Fruit fly (Drosophila melanogaster): ENCODE data around the gene LysRS.

The LysRS gene

DNA sequence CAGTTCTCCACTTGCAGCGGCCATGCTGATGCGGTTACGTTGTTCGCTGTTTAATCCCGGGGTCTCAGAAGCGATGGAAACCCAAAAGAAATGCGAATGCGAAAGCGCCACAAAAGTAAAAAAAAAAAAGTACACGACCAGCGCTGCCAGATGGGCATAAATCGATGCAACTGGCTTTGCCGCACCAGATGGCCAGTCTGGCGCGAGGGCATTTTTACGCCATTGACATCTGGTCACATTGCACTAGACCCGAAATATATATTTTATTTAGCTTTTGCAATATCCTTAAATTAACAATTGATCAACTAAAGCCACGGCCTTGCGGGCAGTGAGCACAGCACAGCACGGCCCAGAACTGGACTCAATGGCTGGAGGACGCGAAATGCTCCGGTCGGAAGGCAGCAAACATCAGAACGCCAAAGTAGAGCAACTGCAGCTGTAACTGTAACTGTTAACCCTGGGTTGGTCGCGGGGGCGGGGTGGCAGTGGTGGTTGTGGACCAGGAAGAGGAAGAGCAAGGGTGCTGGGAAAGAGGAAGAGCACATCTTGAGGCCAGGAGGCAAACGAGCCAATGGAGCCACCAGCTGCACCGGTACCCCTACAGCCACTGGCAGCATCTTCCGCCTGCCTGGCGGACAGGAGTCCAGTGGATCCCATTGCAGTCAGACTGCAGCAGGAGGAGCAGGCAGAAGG, at the start of gene LysRS, which contains the start of gene Hecw:
Gene LysRS, minus strand, starts transcription at position 158 of the 693 bp plus-strand sequence.
Gene Hecw, plus strand, starts transcription at position 220 of the 693 bp plus-strand sequence.
- TF ChIP-seq EcR (GFP tag; optimal IDR thresholded peaks at IDR 0.05) (no peak), psq (optimal IDR thresholded peaks at IDR 0.05) (no peak), Dll (optimal IDR thresholded peaks at IDR 0.05) (no peak), CG8478 (optimal IDR thresholded peaks at IDR 0.05) (no peak)

DNA sequence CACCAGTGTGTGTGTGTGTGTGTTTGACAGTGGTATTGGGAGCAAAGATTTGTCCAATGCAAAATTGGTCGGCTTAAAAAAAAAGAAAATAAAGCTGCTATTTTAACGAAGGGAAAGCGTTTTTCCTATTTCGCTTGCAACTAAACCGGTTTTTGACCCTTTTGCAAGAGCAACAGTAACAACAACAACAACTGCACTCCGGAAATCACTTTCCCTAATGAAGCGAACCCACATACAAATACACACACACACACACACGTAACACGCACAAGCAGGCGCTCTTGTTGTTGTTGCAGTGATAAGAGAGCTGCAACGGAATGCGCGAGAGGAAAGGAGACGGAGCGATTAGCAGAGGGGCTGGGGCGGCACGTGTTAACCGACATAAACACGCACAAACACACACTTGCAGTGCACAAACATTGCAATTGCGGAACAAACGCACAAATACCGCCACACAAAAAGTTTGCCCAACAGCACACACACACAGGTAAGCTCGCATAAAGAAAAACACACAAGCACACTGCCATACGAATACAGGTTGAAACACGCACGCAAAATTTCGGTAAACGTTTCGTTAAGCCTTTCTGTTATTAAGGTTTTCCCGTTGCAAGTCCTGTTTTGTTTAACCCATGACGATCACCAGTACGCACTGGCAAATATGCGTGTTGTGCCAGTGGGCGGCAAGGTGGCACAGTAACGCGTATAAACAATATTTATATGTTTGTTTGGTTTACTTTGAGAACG, 49.6 kb upstream of the LysRS start:
- TF ChIP-seq EcR (GFP tag; optimal IDR thresholded peaks at IDR 0.05) (peak in 1 of 2 experiments; percentile 36), Dll (optimal IDR thresholded peaks at IDR 0.05) (no peak), CG8478 (optimal IDR thresholded peaks at IDR 0.05) (peak; percentile 69), usp (GFP tag; optimal IDR thresholded peaks at IDR 0.05) (no peak), psq (optimal IDR thresholded peaks at IDR 0.05) (no peak), pan (optimal IDR thresholded peaks at IDR 0.05) (no peak)

DNA sequence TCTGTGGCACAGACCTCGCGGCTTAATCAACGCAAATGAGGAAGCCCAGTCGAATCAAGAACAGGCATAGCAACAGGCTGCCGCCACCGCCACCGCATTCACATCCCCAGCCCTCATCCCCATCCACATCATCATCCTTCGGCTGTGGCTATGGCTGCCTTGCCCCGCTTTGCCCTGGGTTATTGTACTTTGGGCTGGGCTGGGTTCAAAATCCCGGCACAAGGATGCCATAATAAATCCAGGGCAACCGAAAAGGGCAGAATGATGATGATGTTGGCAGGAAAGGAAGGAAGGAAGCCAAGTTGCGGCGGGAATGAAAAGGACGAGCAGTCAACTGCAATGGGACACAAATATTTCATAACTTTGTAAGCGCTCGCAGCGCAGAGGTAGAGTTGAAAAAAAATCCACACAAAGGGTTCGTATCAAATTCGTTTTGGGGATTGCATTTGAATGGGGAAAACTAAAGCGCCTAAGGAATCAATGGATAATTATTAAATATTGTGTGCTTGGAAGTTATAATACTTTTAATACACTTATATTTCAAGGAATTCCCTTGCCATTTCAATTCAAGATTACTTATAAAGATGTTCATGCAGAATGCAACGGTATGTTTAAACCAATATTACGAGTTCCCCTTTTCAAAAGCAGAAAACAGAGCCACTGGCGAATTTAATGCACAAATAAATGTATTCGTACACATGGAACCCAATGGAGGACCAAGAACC, 47.5 kb upstream of the LysRS start:
- TF ChIP-seq pan (optimal IDR thresholded peaks at IDR 0.05) = no peak
- TF ChIP-seq CG8478 (optimal IDR thresholded peaks at IDR 0.05) = no peak
- TF ChIP-seq EcR (GFP tag; optimal IDR thresholded peaks at IDR 0.05) = no peak
- TF ChIP-seq psq (optimal IDR thresholded peaks at IDR 0.05) = no peak
- TF ChIP-seq usp (GFP tag; optimal IDR thresholded peaks at IDR 0.05) = no peak
- TF ChIP-seq Dll (optimal IDR thresholded peaks at IDR 0.05) = no peak

DNA sequence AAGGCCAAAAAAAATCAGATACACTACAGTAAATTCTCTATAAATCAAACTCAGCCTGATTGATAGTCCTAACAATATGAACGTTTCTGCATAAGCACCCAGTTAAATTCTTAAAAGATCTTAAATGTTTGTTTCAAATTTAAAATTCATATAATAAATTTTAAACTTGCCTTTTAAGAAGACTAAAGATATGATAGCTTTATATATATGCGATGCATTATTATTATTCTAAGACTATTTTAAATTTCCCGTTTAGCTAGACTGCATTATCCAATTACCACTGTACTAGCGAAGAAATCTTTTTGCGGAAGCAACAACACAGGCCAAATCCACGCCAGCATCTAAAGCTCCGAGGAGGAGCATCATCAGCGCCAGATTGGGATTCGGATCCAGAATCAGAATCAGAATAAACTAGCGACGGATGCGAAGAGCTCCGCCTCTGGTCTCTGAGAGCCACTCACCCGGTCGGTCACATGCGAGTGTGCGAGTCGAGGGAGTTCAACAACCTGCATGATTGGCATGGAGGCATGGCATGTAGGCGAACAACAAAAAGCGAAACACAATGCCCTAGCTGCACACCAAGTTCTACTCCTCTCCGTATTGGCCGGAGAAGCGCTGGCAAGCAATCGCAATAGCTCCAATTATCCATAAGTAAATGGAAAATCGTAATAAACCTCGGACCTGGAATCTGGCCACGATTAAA, 45.5 kb upstream of the LysRS start:
- TF ChIP-seq pan (optimal IDR thresholded peaks at IDR 0.05) (no peak), CG8478 (optimal IDR thresholded peaks at IDR 0.05) (no peak), EcR (GFP tag; optimal IDR thresholded peaks at IDR 0.05) (peak; percentile 31 to 80)

DNA sequence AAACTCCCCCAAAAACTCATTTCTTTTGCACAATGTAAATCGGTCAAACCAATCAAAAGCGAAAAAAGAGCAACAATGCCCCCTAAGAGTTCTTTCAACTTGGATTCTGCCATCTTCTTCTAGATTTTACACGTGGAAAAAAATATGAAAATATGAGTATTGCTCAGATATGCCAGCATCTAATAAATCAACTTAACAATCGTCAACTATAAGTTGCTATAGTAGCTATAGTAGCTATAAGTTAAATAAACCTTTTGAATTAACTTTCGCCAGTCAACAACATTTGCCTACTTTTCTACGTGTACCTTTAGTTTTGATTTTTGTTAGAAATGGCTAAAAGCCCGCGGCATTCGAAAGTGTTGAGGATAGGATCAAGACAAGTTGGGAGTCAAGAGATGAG, 44.6 kb upstream of the LysRS start:
- TF ChIP-seq usp (GFP tag; optimal IDR thresholded peaks at IDR 0.05) (no peak), CG8478 (optimal IDR thresholded peaks at IDR 0.05) (no peak), psq (optimal IDR thresholded peaks at IDR 0.05) (no peak), EcR (GFP tag; optimal IDR thresholded peaks at IDR 0.05) (no peak), Dll (optimal IDR thresholded peaks at IDR 0.05) (no peak), pan (optimal IDR thresholded peaks at IDR 0.05) (no peak)

DNA sequence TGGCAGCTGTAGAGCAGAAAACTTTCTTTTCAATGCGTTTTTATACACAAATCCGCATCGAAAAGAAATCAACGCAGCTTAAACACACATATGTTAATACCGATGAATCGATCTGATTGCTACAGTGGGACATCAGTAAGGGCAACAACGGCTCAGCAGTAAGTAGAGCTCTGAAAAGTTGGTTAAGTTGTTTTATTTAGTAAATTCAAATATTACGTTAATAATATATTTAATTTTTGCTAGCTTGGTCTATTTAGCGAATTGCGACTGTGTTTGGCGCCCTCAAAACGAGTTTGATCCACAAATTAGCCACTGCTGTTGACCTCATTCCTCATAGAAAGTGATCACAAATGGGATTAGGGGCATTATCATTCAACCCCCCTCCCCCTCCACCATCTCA, 43.3 kb upstream of the LysRS start:
- TF ChIP-seq psq (optimal IDR thresholded peaks at IDR 0.05) (no peak), pan (optimal IDR thresholded peaks at IDR 0.05) (no peak), Dll (optimal IDR thresholded peaks at IDR 0.05) (no peak), EcR (GFP tag; optimal IDR thresholded peaks at IDR 0.05) (no peak), CG8478 (optimal IDR thresholded peaks at IDR 0.05) (no peak), usp (GFP tag; optimal IDR thresholded peaks at IDR 0.05) (no peak)

DNA sequence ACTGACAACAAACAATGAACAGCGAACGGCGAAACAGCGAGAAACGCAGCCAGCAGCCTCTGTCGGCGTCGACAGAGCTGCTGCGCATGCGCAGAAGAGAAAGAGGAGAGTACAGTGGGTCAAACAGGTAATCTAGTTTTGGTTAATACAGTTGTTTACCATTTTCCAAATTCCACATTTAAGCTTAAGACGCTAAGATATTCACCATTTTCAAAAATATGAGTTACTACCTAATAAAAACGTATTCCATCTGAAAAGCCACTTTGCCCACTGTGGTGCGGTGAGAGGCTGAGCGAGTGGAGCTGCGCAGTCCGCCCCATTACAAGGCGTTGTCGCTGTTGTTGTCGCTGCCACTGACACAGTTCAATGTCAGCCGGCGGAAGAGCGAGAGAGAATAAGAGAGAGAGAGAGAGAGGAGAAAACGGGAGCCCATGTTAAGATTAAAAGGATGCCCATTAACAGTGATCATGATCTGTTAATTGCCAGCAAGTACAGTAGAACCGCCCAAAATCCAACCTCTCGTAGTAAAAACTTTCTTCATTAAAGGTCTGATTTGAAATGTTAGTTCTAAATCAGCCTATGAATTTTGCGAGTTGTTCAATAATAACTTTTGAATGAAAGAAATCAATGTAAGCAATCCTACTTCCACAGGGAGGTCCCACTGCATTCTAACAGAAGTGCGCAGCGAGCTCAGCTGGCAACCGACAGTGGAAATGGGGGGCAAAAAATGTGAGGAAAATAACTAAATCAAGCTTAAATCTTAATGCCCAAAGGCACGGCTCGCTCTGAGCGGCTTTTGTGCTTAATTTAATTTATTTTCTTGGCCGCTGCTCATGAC, 42.3 kb upstream of the LysRS start:
- no peak for TF ChIP-seq Dll (optimal IDR thresholded peaks at IDR 0.05)
- TF ChIP-seq EcR (GFP tag; optimal IDR thresholded peaks at IDR 0.05) = peak in 1 of 2 experiments; percentile 56

DNA sequence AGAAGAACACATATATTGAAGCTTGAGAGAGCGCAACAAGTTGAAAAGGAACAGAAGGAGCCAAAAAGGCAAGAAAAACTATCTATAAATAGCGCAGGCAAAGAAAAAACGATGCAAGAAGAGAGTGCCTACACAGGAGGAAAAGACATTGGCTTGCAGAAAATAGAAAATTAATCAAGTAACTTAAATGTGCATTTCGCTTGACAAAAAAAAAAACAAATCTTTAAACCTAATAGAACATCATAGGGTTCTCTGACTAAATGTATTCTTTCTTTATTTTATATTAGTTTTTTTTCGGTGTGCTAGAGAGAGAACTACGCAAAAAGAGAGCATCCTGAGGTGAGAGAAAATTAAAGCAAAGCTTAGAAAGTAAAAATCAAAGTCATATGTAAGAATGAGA, 41.4 kb upstream of the LysRS start:
- TF ChIP-seq CG8478 (optimal IDR thresholded peaks at IDR 0.05) (no peak), EcR (GFP tag; optimal IDR thresholded peaks at IDR 0.05) (no peak), Dll (optimal IDR thresholded peaks at IDR 0.05) (no peak), pan (optimal IDR thresholded peaks at IDR 0.05) (no peak), psq (optimal IDR thresholded peaks at IDR 0.05) (no peak), usp (GFP tag; optimal IDR thresholded peaks at IDR 0.05) (no peak)

DNA sequence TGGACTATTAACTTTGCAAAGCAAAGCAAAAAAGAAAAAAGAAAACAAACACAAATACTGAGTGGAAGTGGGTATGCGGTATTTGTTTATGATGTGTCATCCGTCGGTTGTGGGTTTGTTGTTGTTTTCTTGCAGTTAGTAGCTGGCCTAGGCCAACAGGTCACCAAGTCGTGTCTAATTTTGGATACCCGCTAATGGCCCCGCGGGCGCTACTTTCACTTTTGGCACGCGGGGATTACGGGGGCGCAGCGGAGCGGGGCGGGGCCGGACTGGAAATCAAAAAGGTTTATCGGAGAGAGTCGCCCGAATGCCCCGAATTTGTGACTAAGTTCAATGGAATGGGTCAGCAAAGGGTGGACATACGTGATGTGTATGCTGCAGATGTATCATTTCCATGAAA, 38.4 kb upstream of the LysRS start:
- TF ChIP-seq psq (optimal IDR thresholded peaks at IDR 0.05) (no peak), pan (optimal IDR thresholded peaks at IDR 0.05) (no peak), Dll (optimal IDR thresholded peaks at IDR 0.05) (no peak), CG8478 (optimal IDR thresholded peaks at IDR 0.05) (no peak), EcR (GFP tag; optimal IDR thresholded peaks at IDR 0.05) (no peak), usp (GFP tag; optimal IDR thresholded peaks at IDR 0.05) (no peak)

DNA sequence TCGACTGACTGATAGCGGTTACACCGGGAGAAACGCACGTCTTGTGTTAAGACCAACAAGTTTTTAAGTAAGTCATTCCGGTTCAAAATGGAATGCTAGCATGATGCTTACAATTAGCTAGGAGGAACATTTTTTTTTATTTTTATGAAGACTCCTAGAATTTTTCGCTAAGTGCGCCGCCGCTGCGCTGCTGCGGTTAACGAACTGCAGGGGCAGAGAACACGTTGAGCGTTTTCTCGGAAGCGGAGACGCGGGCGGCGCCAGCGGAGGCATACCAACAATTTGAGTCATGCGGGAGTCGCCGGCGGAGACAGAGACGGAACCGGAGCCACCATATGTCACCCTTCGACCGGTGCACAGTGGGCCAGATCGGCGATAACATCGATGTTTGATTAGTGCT, 37.3 kb upstream of the LysRS start:
- peak; percentile 97 to 98 for TF ChIP-seq EcR (GFP tag; optimal IDR thresholded peaks at IDR 0.05)
- TF ChIP-seq pan (optimal IDR thresholded peaks at IDR 0.05) = no peak

DNA sequence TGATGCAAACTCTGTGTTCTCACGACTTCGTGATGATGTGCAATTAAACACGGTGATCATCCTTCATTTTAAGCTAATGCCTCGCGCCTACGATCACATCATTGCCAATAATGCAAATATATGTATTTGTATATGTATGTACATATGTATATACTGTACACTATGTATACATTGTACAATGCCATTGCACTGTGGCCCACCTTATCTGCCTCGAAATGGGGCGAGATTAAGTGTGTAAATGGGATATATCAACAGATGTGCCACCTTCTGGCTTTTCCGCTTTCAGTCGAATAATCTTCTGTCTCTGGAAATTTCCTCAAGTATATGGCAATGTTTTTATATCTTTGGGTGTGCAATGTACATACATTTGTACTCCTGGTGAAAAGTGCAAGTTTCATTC, 36.1 kb upstream of the LysRS start:
- TF ChIP-seq EcR (GFP tag; optimal IDR thresholded peaks at IDR 0.05) (no peak), pan (optimal IDR thresholded peaks at IDR 0.05) (no peak), usp (GFP tag; optimal IDR thresholded peaks at IDR 0.05) (no peak), Dll (optimal IDR thresholded peaks at IDR 0.05) (no peak), CG8478 (optimal IDR thresholded peaks at IDR 0.05) (no peak), psq (optimal IDR thresholded peaks at IDR 0.05) (no peak)
